Worm (Caenorhabditis elegans) whole organism, young adult: ENCODE results near the gene C05D12.7.

Experiments used
- B0261.1 ChIP-seq: sonication (generic microtip); optimal IDR thresholded peaks from 2 replicates; lab custom pipeline; 2016; ENCODE audit warnings: mild to moderate bottlenecking, missing genetic modification characterization, moderate library complexity, missing compliant biosample characterization
- B0336.3 ChIP-seq: fragments of 200-800 bp; sonication (Bioruptor generic); IDR thresholded peaks from 2 replicates; pipeline ENCODE4 v1.3.6; 2022; ENCODE audit warnings: missing genetic modification characterization, missing compliant biosample characterization
- C17E4.6 ChIP-seq: fragments of 200-800 bp; sonication (Bioruptor generic); IDR thresholded peaks from 2 replicates; pipeline ENCODE4 v1.3.6; 2022; ENCODE audit warnings: missing genetic modification reagents, missing genetic modification characterization, missing compliant biosample characterization
- D2030.7 ChIP-seq: fragments of 200-800 bp; sonication (Bioruptor generic); IDR thresholded peaks from 2 replicates; pipeline ENCODE4 v1.3.6; 2022; ENCODE audit warnings: missing genetic modification reagents, missing genetic modification characterization, missing compliant biosample characterization
- F37B4.10 ChIP-seq: fragments of 200-800 bp; sonication (Bioruptor generic); IDR thresholded peaks from 2 replicates; pipeline ENCODE4 v1.3.6; 2022; ENCODE audit warnings: missing genetic modification characterization, missing compliant biosample characterization
- F49E8.2 ChIP-seq: sonication (generic microtip); optimal IDR thresholded peaks from 3 replicates; lab custom pipeline; 2017; ENCODE audit warnings: missing genetic modification characterization, mild to moderate bottlenecking, missing compliant biosample characterization, antibody characterized with exemption, moderate library complexity; ENCODE audit not compliant: insufficient read depth
- F55B11.4 ChIP-seq: sonication (generic microtip); optimal IDR thresholded peaks from 2 replicates; lab custom pipeline; 2016; ENCODE audit warnings: missing compliant biosample characterization, missing genetic modification characterization, borderline replicate concordance; ENCODE audit not compliant: insufficient read depth
- ZK185.1 ChIP-seq: sonication (generic microtip); optimal IDR thresholded peaks from 2 replicates; lab custom pipeline; 2016; ENCODE audit warnings: mild to moderate bottlenecking, missing genetic modification characterization, missing compliant biosample characterization; ENCODE audit not compliant: poor library complexity, severe bottlenecking
- atf-7 ChIP-seq: sonication (generic microtip); optimal IDR thresholded peaks from 2 replicates; lab custom pipeline; 2017; ENCODE audit warnings: mild to moderate bottlenecking, missing genetic modification characterization, missing compliant biosample characterization
- attf-3 ChIP-seq: fragments of 200-800 bp; sonication (Bioruptor generic); conservative IDR thresholded peaks from 2 replicates; pipeline ENCODE4 v1.3.6; 2022; ENCODE audit warnings: missing genetic modification reagents, missing genetic modification characterization, missing compliant biosample characterization
- bed-1 ChIP-seq: fragments of 200-800 bp; sonication (Bioruptor generic); IDR thresholded peaks from 2 replicates; pipeline ENCODE4 v1.3.6; 2022; ENCODE audit warnings: missing genetic modification reagents, missing genetic modification characterization, missing compliant biosample characterization
- ceh-58 ChIP-seq: fragments of 200-800 bp; sonication (Bioruptor generic); IDR thresholded peaks from 2 replicates; pipeline ENCODE4 v1.3.6; 2022; ENCODE audit warnings: missing genetic modification characterization, missing compliant biosample characterization
- ceh-91 ChIP-seq: fragments of 200-800 bp; sonication (Bioruptor generic); IDR thresholded peaks from 2 replicates; pipeline ENCODE4 v1.3.6; 2022; ENCODE audit warnings: missing genetic modification reagents, missing genetic modification characterization, missing compliant biosample characterization
- chd-7 ChIP-seq: sonication (generic microtip); optimal IDR thresholded peaks from 2 replicates; lab custom pipeline; 2016; ENCODE audit warnings: mild to moderate bottlenecking, missing genetic modification characterization, moderate library complexity, missing compliant biosample characterization
- efl-1 ChIP-seq: fragments of 150-350 bp; optimal IDR thresholded peaks from 2 replicates; lab custom pipeline; 2014; ENCODE audit warnings: missing biosample characterization, missing genetic modification reagents, missing genetic modification characterization
- egl-44 ChIP-seq: fragments of 200-800 bp; sonication (Bioruptor generic); IDR thresholded peaks from 2 replicates; pipeline ENCODE4 v1.3.6; 2022; ENCODE audit warnings: missing genetic modification reagents, missing genetic modification characterization, missing compliant biosample characterization
- egrh-3 ChIP-seq: fragments of 200-800 bp; sonication (Bioruptor generic); IDR thresholded peaks from 2 replicates; pipeline ENCODE4 v1.3.6; 2022; ENCODE audit warnings: missing genetic modification reagents, missing genetic modification characterization, missing compliant biosample characterization
- ekl-4 ChIP-seq: fragments of 200-800 bp; sonication (Bioruptor generic); IDR thresholded peaks from 2 replicates; pipeline ENCODE4 v1.3.6; 2022; ENCODE audit warnings: missing genetic modification reagents, missing genetic modification characterization, missing compliant biosample characterization
- lag-1 ChIP-seq: fragments of 200-800 bp; sonication (Bioruptor generic); IDR thresholded peaks from 2 replicates; pipeline ENCODE4 v1.3.6; 2022; ENCODE audit warnings: missing genetic modification reagents, missing genetic modification characterization, missing compliant biosample characterization
- lir-1 ChIP-seq: fragments of 200-800 bp; sonication (Bioruptor generic); conservative IDR thresholded peaks from 2 replicates; pipeline ENCODE4 v1.3.6; 2022; ENCODE audit warnings: missing genetic modification reagents, missing genetic modification characterization, missing compliant biosample characterization
- lsy-27 ChIP-seq: sonication (generic microtip); optimal IDR thresholded peaks from 2 replicates; lab custom pipeline; 2017; ENCODE audit warnings: missing genetic modification characterization, mild to moderate bottlenecking, missing compliant biosample characterization, antibody characterized with exemption, missing genotype, borderline replicate concordance; ENCODE audit not compliant: insufficient read depth
- madf-6 ChIP-seq: fragments of 200-800 bp; sonication (Bioruptor generic); IDR thresholded peaks from 2 replicates; pipeline ENCODE4 v1.3.6; 2022; ENCODE audit warnings: missing genetic modification reagents, missing genetic modification characterization, missing compliant biosample characterization
- nfya-2 ChIP-seq: fragments of 200-800 bp; sonication (Bioruptor generic); IDR thresholded peaks from 2 replicates; pipeline ENCODE4 v1.3.6; 2022; ENCODE audit warnings: missing genetic modification reagents, missing genetic modification characterization, missing compliant biosample characterization
- pha-4 ChIP-seq: fragments of 150-350 bp; sonication (generic microtip); optimal IDR thresholded peaks from 2 replicates; lab custom pipeline; 2014; ENCODE audit warnings: missing biosample characterization, missing genetic modification reagents, missing genetic modification characterization
- rcor-1 ChIP-seq: fragments of 200-800 bp; sonication (Bioruptor generic); IDR thresholded peaks from 2 replicates; pipeline ENCODE4 v1.3.6; 2022; ENCODE audit warnings: missing genetic modification reagents, missing genetic modification characterization, missing compliant biosample characterization
- sea-2 ChIP-seq: fragments of 200-800 bp; sonication (Bioruptor generic); IDR thresholded peaks from 2 replicates; pipeline ENCODE4 v1.3.6; 2022; ENCODE audit warnings: missing genetic modification characterization, missing compliant biosample characterization
- snpc-1.1 ChIP-seq: sonication (generic microtip); optimal IDR thresholded peaks from 2 replicates; lab custom pipeline; 2017; ENCODE audit warnings: missing genetic modification characterization, mild to moderate bottlenecking, missing compliant biosample characterization, antibody characterized with exemption, moderate library complexity, missing genotype, missing genetic modification reagents; ENCODE audit not compliant: insufficient read depth
- snpc-3.4 ChIP-seq: sonication (generic microtip); optimal IDR thresholded peaks from 2 replicates; lab custom pipeline; 2017; ENCODE audit warnings: missing genetic modification characterization, mild to moderate bottlenecking, missing compliant biosample characterization, antibody characterized with exemption, moderate library complexity, missing genotype, missing genetic modification reagents
- somi-1 ChIP-seq: fragments of 200-800 bp; sonication (Bioruptor generic); optimal IDR thresholded peaks from 2 replicates; lab custom pipeline; 2018; ENCODE audit warnings: mild to moderate bottlenecking, missing genetic modification characterization, missing compliant biosample characterization
- tbx-9 ChIP-seq: sonication (generic microtip); optimal IDR thresholded peaks from 2 replicates; lab custom pipeline; 2016; ENCODE audit warnings: borderline replicate concordance, missing genetic modification characterization, inconsistent platforms, missing compliant biosample characterization
- xnd-1 ChIP-seq: sonication (generic microtip); optimal IDR thresholded peaks from 2 replicates; lab custom pipeline; 2016; ENCODE audit warnings: missing genotype, missing genetic modification reagents, missing genetic modification characterization, missing compliant biosample characterization
- zfh-2 ChIP-seq: fragments of 200-800 bp; sonication (Bioruptor generic); conservative IDR thresholded peaks from 2 replicates; pipeline ENCODE4 v1.3.6; 2022; ENCODE audit warnings: missing genetic modification reagents, missing genetic modification characterization, missing compliant biosample characterization
- ztf-28 ChIP-seq: fragments of 200-800 bp; sonication (Bioruptor generic); IDR thresholded peaks from 2 replicates; pipeline ENCODE4 v1.3.6; 2022; ENCODE audit warnings: missing genetic modification reagents, missing genetic modification characterization, missing compliant biosample characterization

C05D12.7 gene

ce11 chrII:11390865-11391264 is 19.0 kb upstream of the C05D12.7 start, which contains the start of gene shn-1:
Gene shn-1 (minus strand): TSS chrII:11390965.
- TF ChIP-seq snpc-3.4 (no peak), B0261.1 (tag; lab: Kevin White, UChicago) (no peak), pha-4 (tag; lab: Kevin White, UChicago) (no peak), nfya-2 (GFP tag; lab: Robert Waterston, UW) (no peak), efl-1 (GFP tag; lab: Kevin White, UChicago) (no peak), egl-44 (GFP tag; lab: Robert Waterston, UW) (no peak), madf-6 (no peak), lag-1 (GFP tag; lab: Robert Waterston, UW) (no peak), B0336.3 (no peak)

DNA sequence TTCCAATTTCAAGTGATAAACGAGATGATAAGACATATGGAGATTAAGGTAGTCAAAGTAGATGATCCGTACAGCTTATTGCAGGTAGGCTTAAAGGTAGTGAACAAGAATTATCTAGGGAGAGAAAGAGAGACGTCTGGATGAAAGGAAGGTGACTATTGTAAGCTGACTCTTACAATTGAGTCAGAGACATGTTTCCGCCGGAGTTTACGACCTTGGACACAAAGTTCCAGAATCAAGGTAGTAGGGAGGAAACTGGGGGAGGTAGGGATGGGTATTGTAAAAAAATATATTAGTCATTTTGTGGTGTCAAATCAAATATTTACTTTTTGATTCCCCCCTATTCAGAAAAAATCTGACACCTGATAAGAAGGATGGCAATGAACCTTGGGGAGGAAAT is 17.5 kb upstream of the C05D12.7 start:
- TF ChIP-seq egl-44 (GFP tag; lab: Robert Waterston, UW) (no peak), D2030.7 (GFP tag; lab: Robert Waterston, UW) (no peak), F37B4.10 (GFP tag; lab: Robert Waterston, UW) (no peak), lir-1 (GFP tag; lab: Robert Waterston, UW) (no peak), ceh-58 (GFP tag; lab: Robert Waterston, UW) (no peak), C17E4.6 (GFP tag; lab: Robert Waterston, UW) (no peak), ztf-28 (no peak), bed-1 (no peak), rcor-1 (GFP tag; lab: Robert Waterston, UW) (no peak), B0261.1 (tag; lab: Kevin White, UChicago) (no peak), ceh-91 (GFP tag; lab: Robert Waterston, UW) (no peak), F55B11.4 (tag; lab: Kevin White, UChicago) (no peak), tbx-9 (tag; lab: Kevin White, UChicago) (no peak), ekl-4 (GFP tag; lab: Robert Waterston, UW) (no peak), ZK185.1 (tag; lab: Kevin White, UChicago) (no peak), F49E8.2 (tag; lab: Kevin White, UChicago) (no peak), xnd-1 (tag; lab: Kevin White, UChicago) (no peak), chd-7 (tag; lab: Kevin White, UChicago) (no peak), atf-7 (tag; lab: Kevin White, UChicago) (no peak), somi-1 (no peak)

- peak; percentile 15; the same call in 1 of the 2 replicates for TF ChIP-seq egrh-3
- no peak for TF ChIP-seq snpc-1.1
- peak; percentile 72 for TF ChIP-seq zfh-2 (GFP tag; lab: Robert Waterston, UW)
- TF ChIP-seq sea-2 (GFP tag; lab: Robert Waterston, UW): no peak
Measured at ce11 chrII:11393787-11394186, 16.1 kb upstream of the C05D12.7 start.

ce11 chrII:11396217-11396616 is 13.7 kb upstream of the C05D12.7 start:
- 0 out of 2 replicates have a peak, but pooled peaks have one; percentile 25 for TF ChIP-seq attf-3 (GFP tag; lab: Robert Waterston, UW)
- no peak for TF ChIP-seq lsy-27 (tag; lab: Kevin White, UChicago)
